Worm (Caenorhabditis elegans): Measurements from ENCODE around the gene his-4.

DNA sequence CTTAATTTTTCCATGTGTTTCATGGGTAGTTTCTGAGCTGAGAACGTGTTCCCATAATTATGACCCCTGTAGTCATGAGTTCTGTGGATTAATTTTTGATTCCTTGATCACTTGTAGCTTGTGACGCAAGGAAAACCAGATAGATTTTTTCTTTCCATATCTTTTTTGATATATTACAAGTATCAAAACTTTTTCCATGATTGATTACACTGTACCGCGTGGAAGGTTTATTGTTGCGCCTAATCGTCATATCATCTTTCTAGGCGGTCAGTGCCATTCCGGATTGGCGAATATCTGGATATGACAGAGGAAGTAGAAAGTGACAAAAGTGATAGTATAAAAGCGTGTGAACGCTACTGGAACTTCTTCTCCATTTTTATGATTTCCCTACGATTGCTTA is 6.3 kb upstream of the his-4 start, which contains the start of gene ZK285.2:
- TF ChIP-seq mbf-1 (tag; optimal IDR thresholded peaks at IDR 0.05) (no peak), Y55F3AM.14 (GFP tag; optimal IDR thresholded peaks at IDR 0.05) (no peak), aly-2 (tag; optimal IDR thresholded peaks at IDR 0.05) (no peak)

All from whole organism, L2 larva.